Worm (Caenorhabditis elegans) whole organism, L2 larva: ENCODE data around the gene rpl-36.A.

Source experiments
- C34F6.9 ChIP-seq: fragments of 150-350 bp; optimal IDR thresholded peaks from 2 replicates; lab custom pipeline; 2014; ENCODE audit warnings: missing biosample characterization, missing genetic modification characterization
- R02D3.7 ChIP-seq: fragments of 150-350 bp; optimal IDR thresholded peaks from 2 replicates; lab custom pipeline; 2014; ENCODE audit warnings: missing biosample characterization, missing genetic modification characterization
- Y55F3AM.14 ChIP-seq: fragments of 200-800 bp; sonication (Bioruptor generic); optimal IDR thresholded peaks from 2 replicates; lab custom pipeline; 2018; ENCODE audit warnings: mild to moderate bottlenecking, missing genetic modification characterization, missing compliant biosample characterization
- ZK546.5 ChIP-seq: sonication (generic microtip); optimal IDR thresholded peaks from 2 replicates; lab custom pipeline; 2017; ENCODE audit warnings: missing biosample characterization, missing genetic modification characterization
- alr-1 ChIP-seq: fragments of 150-350 bp; optimal IDR thresholded peaks from 2 replicates; lab custom pipeline; 2014; ENCODE audit warnings: missing biosample characterization, missing genetic modification characterization
- aly-2 ChIP-seq: fragments of 150-350 bp; optimal IDR thresholded peaks from 2 replicates; lab custom pipeline; 2014; ENCODE audit warnings: missing biosample characterization, missing genetic modification characterization
- ama-1 ChIP-seq: fragments of 150-350 bp; optimal IDR thresholded peaks from 2 replicates; lab custom pipeline; 2018; ENCODE audit warnings: inconsistent platforms
- ceh-16 ChIP-seq: fragments of 150-350 bp; optimal IDR thresholded peaks from 2 replicates; lab custom pipeline; 2014; ENCODE audit warnings: missing biosample characterization, missing genetic modification characterization
- ceh-82 ChIP-seq: fragments of 150-350 bp; optimal IDR thresholded peaks from 2 replicates; lab custom pipeline; 2014; ENCODE audit warnings: missing biosample characterization, missing genetic modification characterization
- crh-2 ChIP-seq: sonication (generic microtip); optimal IDR thresholded peaks from 2 replicates; lab custom pipeline; 2017; ENCODE audit warnings: missing biosample characterization, missing genetic modification characterization
- dmd-4 ChIP-seq: sonication (generic microtip); optimal IDR thresholded peaks from 2 replicates; lab custom pipeline; 2017; ENCODE audit warnings: missing biosample characterization, missing genetic modification characterization
- egl-27 ChIP-seq: sonication (generic microtip); optimal IDR thresholded peaks from 3 replicates; lab custom pipeline; 2017; ENCODE audit warnings: missing biosample characterization, missing genetic modification reagents, missing genetic modification characterization
- elt-3 ChIP-seq: sonication (generic microtip); optimal IDR thresholded peaks from 2 replicates; lab custom pipeline; 2017; ENCODE audit warnings: missing biosample characterization, missing genetic modification characterization
- fos-1 ChIP-seq: fragments of 150-350 bp; optimal IDR thresholded peaks from 2 replicates; lab custom pipeline; 2014; ENCODE audit warnings: missing biosample characterization, missing genetic modification characterization
- lin-11 ChIP-seq: fragments of 150-350 bp; sonication (generic microtip); optimal IDR thresholded peaks from 2 replicates; lab custom pipeline; 2014; ENCODE audit warnings: missing biosample characterization, missing genetic modification characterization, inconsistent platforms, mixed read lengths
- lin-13 ChIP-seq: fragments of 150-350 bp; optimal IDR thresholded peaks from 2 replicates; lab custom pipeline; 2014; ENCODE audit warnings: missing biosample characterization, missing genetic modification reagents, missing genetic modification characterization
- lin-39 ChIP-seq: fragments of 150-350 bp; optimal IDR thresholded peaks from 2 replicates; lab custom pipeline; 2014; ENCODE audit warnings: missing biosample characterization, missing genetic modification reagents, missing genetic modification characterization
- lsy-2 ChIP-seq, 2 experiments: fragments of 150-350 bp in 1 of 2; sonication (generic microtip) in 1 of 2; optimal IDR thresholded peaks; 2 replicates each; lab custom pipeline; 2014 to 2017; ENCODE audit warnings: missing biosample characterization in 2 of 2, missing genetic modification characterization in 2 of 2
- mbf-1 ChIP-seq: sonication (generic microtip); optimal IDR thresholded peaks from 2 replicates; lab custom pipeline; 2017; ENCODE audit warnings: missing biosample characterization, missing genetic modification characterization
- nhr-10 ChIP-seq: sonication (generic microtip); optimal IDR thresholded peaks from 2 replicates; lab custom pipeline; 2017; ENCODE audit warnings: missing biosample characterization, missing genetic modification characterization
- nhr-11 ChIP-seq: fragments of 150-350 bp; optimal IDR thresholded peaks from 2 replicates; lab custom pipeline; 2014; ENCODE audit warnings: missing biosample characterization, missing genetic modification characterization
- nhr-12 ChIP-seq: fragments of 150-350 bp; optimal IDR thresholded peaks from 2 replicates; lab custom pipeline; 2014; ENCODE audit warnings: missing biosample characterization, missing genetic modification characterization
- nhr-23 ChIP-seq: fragments of 150-350 bp; optimal IDR thresholded peaks from 2 replicates; lab custom pipeline; 2014; ENCODE audit warnings: missing biosample characterization, missing genetic modification reagents, missing genetic modification characterization
- nhr-25 ChIP-seq: fragments of 150-350 bp; sonication (generic microtip); optimal IDR thresholded peaks from 3 replicates; lab custom pipeline; 2014; ENCODE audit warnings: missing biosample characterization, missing genetic modification characterization
- nhr-6 ChIP-seq: fragments of 150-350 bp; optimal IDR thresholded peaks from 2 replicates; lab custom pipeline; 2014; ENCODE audit warnings: missing biosample characterization, missing genetic modification characterization
- skn-1 ChIP-seq: sonication (generic microtip); optimal IDR thresholded peaks from 2 replicates; lab custom pipeline; 2017; ENCODE audit warnings: missing biosample characterization, missing genetic modification characterization
- sma-3 ChIP-seq: sonication (generic microtip); optimal IDR thresholded peaks from 2 replicates; lab custom pipeline; 2016; ENCODE audit warnings: missing genetic modification reagents, missing genetic modification characterization, missing compliant biosample characterization
- sma-9 ChIP-seq, 2 experiments: fragments of 150-350 bp in 1 of 2; sonication (generic microtip) in 1 of 2; optimal IDR thresholded peaks; 2 replicates each; lab custom pipeline; 2014 to 2016; ENCODE audit warnings: missing genetic modification characterization in 2 of 2, mild to moderate bottlenecking in 1 of 2, missing biosample characterization in 1 of 2, missing compliant biosample characterization in 1 of 2, missing genetic modification reagents in 1 of 2, moderate library complexity in 1 of 2
- snpc-4 ChIP-seq: fragments of 150-350 bp; optimal IDR thresholded peaks from 2 replicates; lab custom pipeline; 2014; ENCODE audit warnings: missing biosample characterization, missing genetic modification characterization
- unc-39 ChIP-seq: fragments of 150-350 bp; optimal IDR thresholded peaks from 2 replicates; lab custom pipeline; 2014; ENCODE audit warnings: missing biosample characterization, missing genetic modification characterization
- unc-55 ChIP-seq: fragments of 150-350 bp; sonication (generic microtip); optimal IDR thresholded peaks from 3 replicates; lab custom pipeline; 2014; ENCODE audit warnings: missing biosample characterization, missing genetic modification reagents, missing genetic modification characterization
- unc-62 ChIP-seq: fragments of 150-350 bp; optimal IDR thresholded peaks from 2 replicates; lab custom pipeline; 2014; ENCODE audit warnings: missing biosample characterization, missing genetic modification reagents, missing genetic modification characterization
- ztf-11 ChIP-seq: sonication (generic microtip); optimal IDR thresholded peaks from 2 replicates; lab custom pipeline; 2017; ENCODE audit warnings: missing biosample characterization, missing genetic modification characterization
- ztf-4 ChIP-seq: fragments of 150-350 bp; optimal IDR thresholded peaks from 2 replicates; lab custom pipeline; 2014; ENCODE audit warnings: missing biosample characterization, missing genetic modification characterization

Gene rpl-36.A

ce11 chrII:11132542-11132941 lies 35.5 kb upstream of the rpl-36.A start, which contains the start of gene F40F8.11 (continued):
- no peak for TF ChIP-seq snpc-4 (tag; lab: Kevin White, UChicago)
- peak; percentile 22 for TF ChIP-seq ztf-4 (tag; lab: Kevin White, UChicago)
- no peak for TF ChIP-seq alr-1 (tag; lab: Kevin White, UChicago)
- TF ChIP-seq skn-1 (tag; lab: Kevin White, UChicago), result no peak
- no peak for TF ChIP-seq nhr-6 (tag; lab: Kevin White, UChicago)

ce11 chrII:11129517-11129916 lies 32.5 kb upstream of the rpl-36.A start, which contains the start of gene F40F8.12:
F40F8.12 (plus strand) TSS chrII:11129817.
- TF ChIP-seq fos-1 (no peak), nhr-23 (tag; lab: Kevin White, UChicago) (no peak), nhr-10 (tag; lab: Kevin White, UChicago) (no peak), unc-62 (no peak), R02D3.7 (tag; lab: Kevin White, UChicago) (no peak), lin-11 (tag; lab: Kevin White, UChicago) (no peak), unc-39 (tag; lab: Kevin White, UChicago) (no peak), nhr-11 (tag; lab: Kevin White, UChicago) (no peak), nhr-25 (no peak)

DNA sequence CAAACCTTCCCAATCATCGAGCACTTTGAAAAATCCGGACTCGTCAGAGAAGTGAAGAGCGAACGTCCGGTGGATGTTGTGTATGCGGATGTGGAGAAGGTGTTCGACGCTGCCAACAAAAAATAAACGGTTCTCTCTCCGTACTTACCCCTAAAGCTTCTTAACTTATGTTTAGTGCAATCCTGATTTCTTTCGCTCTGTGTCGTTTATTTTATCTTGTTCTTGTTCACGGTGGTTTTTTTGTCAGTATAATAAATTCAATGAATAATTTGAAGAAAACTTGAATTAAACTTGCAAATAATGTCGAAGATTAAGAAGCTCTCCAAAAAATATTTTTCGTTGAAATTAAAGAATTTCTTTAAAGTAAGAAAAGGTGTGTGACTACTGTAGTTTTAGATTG lies 32.0 kb upstream of the rpl-36.A start, which contains the start of gene F40F8.3:
TSS of gene F40F8.3 (plus strand) at position 301 of the 400 bp plus-strand sequence.
- no peak for TF ChIP-seq ztf-11
- no peak for TF ChIP-seq ceh-82 (tag; lab: Kevin White, UChicago)
- TF ChIP-seq fos-1, result no peak
- TF ChIP-seq dmd-4 (tag; lab: Kevin White, UChicago), result no peak
- TF ChIP-seq egl-27 (tag; lab: Kevin White, UChicago), result no peak
- TF ChIP-seq nhr-12 (tag; lab: Kevin White, UChicago), result no peak
- TF ChIP-seq unc-62, result no peak
- TF ChIP-seq aly-2 (tag; lab: Kevin White, UChicago), result no peak
- no peak for TF ChIP-seq Y55F3AM.14 (GFP tag; lab: Kevin White, UChicago)
- TF ChIP-seq R02D3.7 (tag; lab: Kevin White, UChicago), result no peak
- TF ChIP-seq lsy-2 (tag; optimal IDR thresholded peaks at IDR 0.05; lab: Kevin White, UChicago), result no peak
- TF ChIP-seq mbf-1 (tag; lab: Kevin White, UChicago), result no peak
- no peak for TF ChIP-seq nhr-6 (tag; lab: Kevin White, UChicago)
- TF ChIP-seq C34F6.9, result no peak
- no peak for TF ChIP-seq lin-39 (tag; lab: Kevin White, UChicago)
- no peak for TF ChIP-seq lin-11 (tag; lab: Kevin White, UChicago)
- no peak for TF ChIP-seq sma-9 (GFP tag; optimal IDR thresholded peaks at IDR 0.05; lab: Kevin White, UChicago)
- TF ChIP-seq sma-9 (tag; optimal IDR thresholded peaks at IDR 0.05; lab: Kevin White, UChicago), result no peak
- no peak for TF ChIP-seq elt-3 (tag; lab: Kevin White, UChicago)
- TF ChIP-seq sma-3, result no peak
- no peak for TF ChIP-seq alr-1 (tag; lab: Kevin White, UChicago)

DNA sequence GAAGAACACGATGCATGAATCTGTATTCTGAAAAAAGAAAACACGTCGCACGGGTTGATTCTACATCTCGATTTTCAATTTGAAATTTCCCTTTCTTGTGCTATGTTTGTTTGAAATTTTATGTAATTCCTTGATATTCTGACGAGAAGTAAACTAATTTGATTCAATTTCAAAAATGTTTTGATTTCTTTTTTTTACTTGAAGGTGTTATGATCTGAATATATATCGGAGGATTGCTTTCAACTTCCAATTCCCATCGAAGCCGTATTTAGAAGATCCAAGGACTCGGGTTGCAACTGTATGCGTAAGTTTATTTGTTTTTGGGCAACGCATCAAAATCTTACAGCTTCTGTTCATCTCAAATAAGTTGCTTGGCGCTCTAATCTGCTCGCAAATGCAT lies 30.4 kb upstream of the rpl-36.A start, which contains the start of gene F40F8.1:
TSS of gene F40F8.1 (plus strand) at position 301 of the 400 bp plus-strand sequence.
- TF ChIP-seq nhr-23 (tag; lab: Kevin White, UChicago) (no peak), nhr-11 (tag; lab: Kevin White, UChicago) (no peak), unc-55 (GFP tag; lab: Kevin White, UChicago) (no peak), unc-62 (no peak), snpc-4 (tag; lab: Kevin White, UChicago) (no peak), lsy-2 (tag; optimal IDR thresholded peaks at IDR 0.05; lab: Kevin White, UChicago) (no peak), sma-3 (no peak), ama-1 (lab: Kevin White, UChicago) (no peak), nhr-12 (tag; lab: Kevin White, UChicago) (no peak), C34F6.9 (no peak), ZK546.5 (tag; lab: Kevin White, UChicago) (no peak), nhr-25 (no peak), alr-1 (tag; lab: Kevin White, UChicago) (no peak), Y55F3AM.14 (GFP tag; lab: Kevin White, UChicago) (no peak), ceh-16 (no peak), ceh-82 (tag; lab: Kevin White, UChicago) (no peak), lin-13 (GFP tag; lab: Kevin White, UChicago) (no peak), ztf-4 (tag; lab: Kevin White, UChicago) (no peak), lin-39 (tag; lab: Kevin White, UChicago) (no peak), crh-2 (tag; lab: Kevin White, UChicago) (no peak)
